Fruit fly (Drosophila melanogaster) Kc167 (cell line): ENCODE data around the gene CG10041.

Experiments
- Myc ChIP-seq: fragments of >200 bp; optimal IDR thresholded peaks from 2 replicates; lab custom pipeline; 2017; ENCODE audit warnings: missing external identifiers
- Sin3A ChIP-seq: fragments of >200 bp; optimal IDR thresholded peaks from 2 replicates; lab custom pipeline; 2018; ENCODE audit warnings: missing external identifiers
- h ChIP-seq: fragments of >200 bp; optimal IDR thresholded peaks from 3 replicates; lab custom pipeline; 2018; ENCODE audit warnings: missing external identifiers
- insv ChIP-seq: fragments of >200 bp; optimal IDR thresholded peaks from 3 replicates; lab custom pipeline; 2018; ENCODE audit warnings: missing external identifiers
- psq ChIP-seq: fragments of >200 bp; optimal IDR thresholded peaks from 2 replicates; lab custom pipeline; 2017; ENCODE audit warnings: missing external identifiers
- ttk ChIP-seq: sonication (Bioruptor generic); optimal IDR thresholded peaks from 2 replicates; lab custom pipeline; 2017; ENCODE audit warnings: missing external identifiers

Gene CG10041

dm6 chr3R:12379249-12379648 is 27.3 kb upstream of the CG10041 start:
- TF ChIP-seq ttk (lab: Kevin White, UChicago) (no peak), Sin3A (no peak), Myc (lab: Kevin White, UChicago) (no peak), insv (lab: Kevin White, UChicago) (no peak), psq (lab: Kevin White, UChicago) (no peak), h (lab: Kevin White, UChicago) (no peak)

- no peak for TF ChIP-seq Sin3A
- no peak for TF ChIP-seq psq (lab: Kevin White, UChicago)
- TF ChIP-seq Myc (lab: Kevin White, UChicago), result no peak
- no peak for TF ChIP-seq ttk (lab: Kevin White, UChicago)
- TF ChIP-seq h (lab: Kevin White, UChicago), result no peak
- TF ChIP-seq insv (lab: Kevin White, UChicago), result no peak
Measured at dm6 chr3R:12378200-12378599, 26.3 kb upstream of the CG10041 start, which contains the start of gene GstD7. Gene GstD7 (plus strand): TSS chr3R:12378500.

dm6 chr3R:12376828-12377227 is 24.9 kb upstream of the CG10041 start, which contains the start of gene GstD6:
Gene GstD6 (plus strand): TSS chr3R:12377128.
- TF ChIP-seq ttk (lab: Kevin White, UChicago), result no peak
- TF ChIP-seq insv (lab: Kevin White, UChicago), result no peak
- no peak for TF ChIP-seq Sin3A
- TF ChIP-seq h (lab: Kevin White, UChicago), result no peak
- TF ChIP-seq psq (lab: Kevin White, UChicago), result no peak
- TF ChIP-seq Myc (lab: Kevin White, UChicago), result no peak

- TF ChIP-seq ttk (lab: Kevin White, UChicago) (no peak), psq (lab: Kevin White, UChicago) (no peak), h (lab: Kevin White, UChicago) (no peak), Myc (lab: Kevin White, UChicago) (no peak), Sin3A (no peak), insv (lab: Kevin White, UChicago) (no peak)
Measured at dm6 chr3R:12375258-12375783, 23.4 kb upstream of the CG10041 start, which contains the start of gene GstD5. Gene GstD5 (plus strand): TSS chr3R:12375733.

dm6 chr3R:12373800-12374199 is 21.9 kb upstream of the CG10041 start, which contains the start of gene GstD4:
Gene GstD4 (plus strand): TSS chr3R:12374100.
- no peak for TF ChIP-seq Sin3A
- no peak for TF ChIP-seq psq (lab: Kevin White, UChicago)
- TF ChIP-seq h (lab: Kevin White, UChicago), result no peak
- no peak for TF ChIP-seq insv (lab: Kevin White, UChicago)
- TF ChIP-seq ttk (lab: Kevin White, UChicago), result no peak
- TF ChIP-seq Myc (lab: Kevin White, UChicago), result no peak

- no peak for TF ChIP-seq Myc (lab: Kevin White, UChicago)
- TF ChIP-seq psq (lab: Kevin White, UChicago), result no peak
- no peak for TF ChIP-seq h (lab: Kevin White, UChicago)
- TF ChIP-seq insv (lab: Kevin White, UChicago), result no peak
- TF ChIP-seq ttk (lab: Kevin White, UChicago), result no peak
- no peak for TF ChIP-seq Sin3A
Measured at dm6 chr3R:12372800-12373199, 20.9 kb upstream of the CG10041 start, which contains the start of gene GstD3. Gene GstD3 (plus strand): TSS chr3R:12373068.

- no peak for TF ChIP-seq ttk (lab: Kevin White, UChicago)
- no peak for TF ChIP-seq h (lab: Kevin White, UChicago)
- TF ChIP-seq psq (lab: Kevin White, UChicago), result no peak
- TF ChIP-seq Myc (lab: Kevin White, UChicago), result no peak
- TF ChIP-seq insv (lab: Kevin White, UChicago), result no peak
- no peak for TF ChIP-seq Sin3A
Measured at dm6 chr3R:12371671-12372070, 19.8 kb upstream of the CG10041 start, which contains the start of gene GstD2. Gene GstD2 (plus strand): TSS chr3R:12371971.

dm6 chr3R:12370643-12370995 is 18.7 kb upstream of the CG10041 start:
- no peak for TF ChIP-seq h (lab: Kevin White, UChicago)
- no peak for TF ChIP-seq insv (lab: Kevin White, UChicago)
- no peak for TF ChIP-seq Sin3A
- no peak for TF ChIP-seq ttk (lab: Kevin White, UChicago)
- no peak for TF ChIP-seq psq (lab: Kevin White, UChicago)

- TF ChIP-seq Myc (lab: Kevin White, UChicago), result no peak
- TF ChIP-seq h (lab: Kevin White, UChicago), result no peak
- no peak for TF ChIP-seq Sin3A
- TF ChIP-seq psq (lab: Kevin White, UChicago), result no peak
- TF ChIP-seq insv (lab: Kevin White, UChicago), result no peak
- TF ChIP-seq ttk (lab: Kevin White, UChicago), result no peak
Measured at dm6 chr3R:12369793-12370642, 18.1 kb upstream of the CG10041 start.

dm6 chr3R:12369135-12369792 is 17.4 kb upstream of the CG10041 start, which contains the start of gene GstD1:
Gene GstD1 (minus strand): TSS chr3R:12369268.
- TF ChIP-seq h (lab: Kevin White, UChicago), result no peak
- TF ChIP-seq psq (lab: Kevin White, UChicago), result no peak
- TF ChIP-seq Sin3A, result no peak

- TF ChIP-seq ttk (lab: Kevin White, UChicago), result no peak
- TF ChIP-seq Myc (lab: Kevin White, UChicago), result no peak
Measured at dm6 chr3R:12367464-12367863, 15.6 kb upstream of the CG10041 start, which contains the start of gene GstD9. Gene GstD9 (minus strand): TSS chr3R:12367564.
